Fruit fly (Drosophila melanogaster): ENCODE measurements around the gene sty.

sty gene

dm6 chr3L:3384596-3385436 lies 39.9 kb downstream of the sty start (continued):
- TF ChIP-seq CG1024 (GFP tag; IDR thresholded peaks at IDR 0.05) (no peak), Sry-δ (GFP tag; optimal IDR thresholded peaks at IDR 0.05) (no peak), pros (GFP tag; optimal IDR thresholded peaks at IDR 0.05) (peak; percentile 32), cwo (GFP tag; optimal IDR thresholded peaks at IDR 0.05) (no peak), Dll (GFP tag; IDR thresholded peaks at IDR 0.05; ENCODE audit: partially characterized antibody) (no peak), CG30403 (GFP tag; optimal IDR thresholded peaks at IDR 0.05) (peak; percentile 50), CG17829 (tag; optimal IDR thresholded peaks at IDR 0.05) (peak; percentile 21), CG43689 (GFP tag; IDR thresholded peaks at IDR 0.05) (no peak), CG10431 (GFP tag; optimal IDR thresholded peaks at IDR 0.05) (no peak), sr (GFP tag; IDR thresholded peaks at IDR 0.05) (no peak), CG14014 (GFP tag; IDR thresholded peaks at IDR 0.05) (0 out of 2 replicates have a peak, but pooled peaks have one; percentile 34), Mrtf (GFP tag; IDR thresholded peaks at IDR 0.05) (no peak), CG17385 (GFP tag; optimal IDR thresholded peaks at IDR 0.05) (peak; percentile 25), Nf-YB (GFP tag; optimal IDR thresholded peaks at IDR 0.05) (peak; percentile 34), CoRest (tag; optimal IDR thresholded peaks at IDR 0.05) (peak; percentile 66), CG9797 (GFP tag; optimal IDR thresholded peaks at IDR 0.05) (no peak), Stat92E (GFP tag; optimal IDR thresholded peaks at IDR 0.05) (no peak), Asciz (GFP tag; optimal IDR thresholded peaks at IDR 0.05) (peak; percentile 29), Dfd (GFP tag; optimal IDR thresholded peaks at IDR 0.05) (no peak), ab (GFP tag; optimal IDR thresholded peaks at IDR 0.05) (no peak), abd-A (tag; optimal IDR thresholded peaks at IDR 0.05) (peak; percentile 80), ash1 (GFP tag; optimal IDR thresholded peaks at IDR 0.05) (no peak), gsb-n (tag; optimal IDR thresholded peaks at IDR 0.05) (no peak), disco-r (GFP tag; optimal IDR thresholded peaks at IDR 0.05) (no peak), Awh (GFP tag; IDR thresholded peaks at IDR 0.05) (no peak), onecut (GFP tag; IDR thresholded peaks at IDR 0.05) (no peak), Gsc (GFP tag; IDR thresholded peaks at IDR 0.05) (no peak), CG10366 (GFP tag; IDR thresholded peaks at IDR 0.05) (no peak), phol (tag; optimal IDR thresholded peaks at IDR 0.05) (peak; percentile 68), Doc3 (GFP tag; IDR thresholded peaks at IDR 0.05; ENCODE audit: partially characterized antibody) (no peak), CG31441 (GFP tag; IDR thresholded peaks at IDR 0.05) (peak; percentile 74), CG6654 (GFP tag; optimal IDR thresholded peaks at IDR 0.05) (peak; percentile 13), Sox100B (GFP tag; optimal IDR thresholded peaks at IDR 0.05) (peak; percentile 63), CG34376 (GFP tag; optimal IDR thresholded peaks at IDR 0.05) (no peak), ATbp (GFP tag; optimal IDR thresholded peaks at IDR 0.05) (no peak), rib (GFP tag; IDR thresholded peaks at IDR 0.05) (no peak), CG3838 (GFP tag; optimal IDR thresholded peaks at IDR 0.05) (no peak), Dad (GFP tag; optimal IDR thresholded peaks at IDR 0.05) (no peak), gro (GFP tag; optimal IDR thresholded peaks at IDR 0.05) (no peak), Trl (optimal IDR thresholded peaks at IDR 0.05) (no peak), Trl (GFP tag; optimal IDR thresholded peaks at IDR 0.05) (no peak), NC2α (GFP tag; optimal IDR thresholded peaks at IDR 0.05) (no peak), ranshi (GFP tag; IDR thresholded peaks at IDR 0.05) (no peak; the same call in 1 of the 2 replicates), z (GFP tag; IDR thresholded peaks at IDR 0.05) (no peak), ham (GFP tag; IDR thresholded peaks at IDR 0.05) (no peak), CG11696 (GFP tag; IDR thresholded peaks at IDR 0.05) (no peak), ftz-f1 (GFP tag; optimal IDR thresholded peaks at IDR 0.05) (no peak), gfzf (GFP tag; optimal IDR thresholded peaks at IDR 0.05) (no peak), Meics (GFP tag; optimal IDR thresholded peaks at IDR 0.05) (peak; percentile 45), cg (GFP tag; optimal IDR thresholded peaks at IDR 0.05) (peak; percentile 44)
